Worm (Caenorhabditis elegans): ENCODE results near the gene cest-10.

- TF ChIP-seq pha-4 (GFP tag; IDR thresholded peaks at IDR 0.05) (no peak), pha-4 (tag; optimal IDR thresholded peaks at IDR 0.05) (no peak), mdl-1 (tag; optimal IDR thresholded peaks at IDR 0.05) (no peak), zip-11 (GFP tag; IDR thresholded peaks at IDR 0.05) (no peak), ceh-44 (GFP tag; IDR thresholded peaks at IDR 0.05) (no peak), set-16 (GFP tag; IDR thresholded peaks at IDR 0.05) (no peak), fkh-10 (GFP tag; optimal IDR thresholded peaks at IDR 0.05) (no peak)
Measured at ce11 chrIV:7208961-7209360, 28.6 kb downstream of the cest-10 start.
